Worm (Caenorhabditis elegans) whole organism, early embryonic: ENCODE results near the gene K02E2.6.

Experiments used
- B0310.2 ChIP-seq: sonication (generic microtip); optimal IDR thresholded peaks from 2 replicates; lab custom pipeline; 2016; ENCODE audit warnings: mild to moderate bottlenecking, missing genetic modification characterization, missing compliant biosample characterization
- F13C5.2 ChIP-seq: sonication (generic microtip); optimal IDR thresholded peaks from 2 replicates; lab custom pipeline; 2017; ENCODE audit warnings: mild to moderate bottlenecking, missing genetic modification characterization, inconsistent platforms, missing compliant biosample characterization
- aly-1 ChIP-seq: sonication (generic microtip); optimal IDR thresholded peaks from 2 replicates; lab custom pipeline; 2016; ENCODE audit warnings: missing genetic modification characterization, missing compliant biosample characterization
- ama-1 ChIP-seq: fragments of 150-350 bp; optimal IDR thresholded peaks from 2 replicates; lab custom pipeline; 2014
- ceh-13 ChIP-seq: fragments of 200-800 bp; sonication (Bioruptor generic); optimal IDR thresholded peaks from 2 replicates; lab custom pipeline; 2018; ENCODE audit warnings: mild to moderate bottlenecking, missing genetic modification characterization, missing compliant biosample characterization
- ceh-36 ChIP-seq: sonication (generic microtip); optimal IDR thresholded peaks from 2 replicates; lab custom pipeline; 2016; ENCODE audit warnings: missing genetic modification characterization, inconsistent platforms, missing compliant biosample characterization
- ets-7 ChIP-seq: sonication (generic microtip); optimal IDR thresholded peaks from 2 replicates; lab custom pipeline; 2016; ENCODE audit warnings: missing genotype, missing genetic modification characterization, missing compliant biosample characterization
- flt-1 ChIP-seq: fragments of 200-800 bp; sonication (Bioruptor generic); IDR thresholded peaks from 2 replicates; pipeline ENCODE4 v1.3.6; 2022; ENCODE audit warnings: missing genetic modification characterization, missing compliant biosample characterization
- hmbx-1 ChIP-seq: sonication (generic microtip); optimal IDR thresholded peaks from 2 replicates; lab custom pipeline; 2016; ENCODE audit warnings: mild to moderate bottlenecking, missing genetic modification characterization, missing compliant biosample characterization
- hmg-4 ChIP-seq: fragments of 200-800 bp; sonication (Bioruptor generic); optimal IDR thresholded peaks from 2 replicates; lab custom pipeline; 2018; ENCODE audit warnings: mild to moderate bottlenecking, missing genetic modification characterization, missing compliant biosample characterization
- hnd-1 ChIP-seq: sonication (generic microtip); optimal IDR thresholded peaks from 2 replicates; lab custom pipeline; 2016; ENCODE audit warnings: missing genetic modification characterization, missing compliant biosample characterization
- pes-1 ChIP-seq: fragments of 200-800 bp; sonication (Bioruptor generic); IDR thresholded peaks from 2 replicates; pipeline ENCODE4 v1.3.6; 2022; ENCODE audit warnings: missing genetic modification reagents, missing genetic modification characterization, missing compliant biosample characterization
- scrt-1 ChIP-seq: fragments of 200-800 bp; sonication (Bioruptor generic); IDR thresholded peaks from 2 replicates; pipeline ENCODE4 v1.3.6; 2022; ENCODE audit warnings: missing genetic modification characterization, missing compliant biosample characterization
- sea-1 ChIP-seq: fragments of 200-800 bp; sonication (Bioruptor generic); conservative IDR thresholded peaks from 2 replicates; pipeline ENCODE4 v1.3.6; 2022; ENCODE audit warnings: missing genetic modification characterization, missing compliant biosample characterization
- tbx-11 ChIP-seq: fragments of 200-800 bp; sonication (Bioruptor generic); IDR thresholded peaks from 2 replicates; pipeline ENCODE4 v1.3.6; 2022; ENCODE audit warnings: missing genetic modification characterization, missing compliant biosample characterization
- tbx-37 ChIP-seq: fragments of 200-800 bp; sonication (Bioruptor generic); conservative IDR thresholded peaks from 2 replicates; pipeline ENCODE4 v1.3.6; 2022; ENCODE audit warnings: missing genetic modification reagents, missing genetic modification characterization, missing compliant biosample characterization
- tra-4 ChIP-seq: sonication (generic microtip); optimal IDR thresholded peaks from 2 replicates; lab custom pipeline; 2017; ENCODE audit warnings: missing genetic modification characterization, missing compliant biosample characterization

The K02E2.6 gene

ce11 chrV:20411659-20412058 lies 31.3 kb downstream of the K02E2.6 start, which contains the start of gene F53H2.3:
F53H2.3 (minus strand) TSS chrV:20411759.
- TF ChIP-seq flt-1 (no peak), aly-1 (tag; lab: Kevin White, UChicago) (no peak), pes-1 (GFP tag; lab: Robert Waterston, UW) (no peak), ets-7 (tag; lab: Kevin White, UChicago) (no peak), tra-4 (tag; lab: Kevin White, UChicago) (no peak)

- TF ChIP-seq hmbx-1 (tag; lab: Kevin White, UChicago), result no peak
- TF ChIP-seq tbx-11 (GFP tag; lab: Robert Waterston, UW), result no peak
- no peak for TF ChIP-seq ceh-36 (tag; lab: Kevin White, UChicago)
- TF ChIP-seq flt-1, result no peak
- TF ChIP-seq tra-4 (tag; lab: Kevin White, UChicago), result no peak
- no peak for TF ChIP-seq ceh-13 (GFP tag; lab: Kevin White, UChicago)
- TF ChIP-seq F13C5.2 (tag; lab: Kevin White, UChicago), result no peak
- no peak for TF ChIP-seq ama-1
- no peak for TF ChIP-seq aly-1 (tag; lab: Kevin White, UChicago)
- TF ChIP-seq ets-7 (tag; lab: Kevin White, UChicago), result no peak
Measured at ce11 chrV:20412225-20412624, 31.9 kb downstream of the K02E2.6 start.

ce11 chrV:20413426-20413825 lies 33.1 kb downstream of the K02E2.6 start:
- TF ChIP-seq hmbx-1 (tag; lab: Kevin White, UChicago), result no peak
- no peak for TF ChIP-seq hmg-4 (GFP tag; lab: Kevin White, UChicago)
- no peak for TF ChIP-seq F13C5.2 (tag; lab: Kevin White, UChicago)
- no peak for TF ChIP-seq ceh-36 (tag; lab: Kevin White, UChicago)
- TF ChIP-seq tbx-11 (GFP tag; lab: Robert Waterston, UW), result no peak
- no peak for TF ChIP-seq scrt-1 (GFP tag; lab: Robert Waterston, UW)
- no peak for TF ChIP-seq B0310.2 (tag; lab: Kevin White, UChicago)
- no peak for TF ChIP-seq flt-1
- no peak for TF ChIP-seq aly-1 (tag; lab: Kevin White, UChicago)
- TF ChIP-seq ceh-13 (GFP tag; lab: Kevin White, UChicago), result no peak
- no peak for TF ChIP-seq hnd-1
- TF ChIP-seq tra-4 (tag; lab: Kevin White, UChicago), result no peak

ce11 chrV:20413936-20414335 lies 33.6 kb downstream of the K02E2.6 start:
- TF ChIP-seq sea-1 (no peak), tra-4 (tag; lab: Kevin White, UChicago) (no peak), pes-1 (GFP tag; lab: Robert Waterston, UW) (no peak), tbx-37 (no peak)

- TF ChIP-seq ceh-13 (GFP tag; lab: Kevin White, UChicago), result no peak
- no peak for TF ChIP-seq aly-1 (tag; lab: Kevin White, UChicago)
- no peak for TF ChIP-seq B0310.2 (tag; lab: Kevin White, UChicago)
- TF ChIP-seq pes-1 (GFP tag; lab: Robert Waterston, UW), result no peak
- no peak for TF ChIP-seq tbx-37
- TF ChIP-seq hmbx-1 (tag; lab: Kevin White, UChicago), result no peak
- TF ChIP-seq hnd-1, result no peak
- TF ChIP-seq hmg-4 (GFP tag; lab: Kevin White, UChicago), result no peak
- no peak for TF ChIP-seq ama-1
Measured at ce11 chrV:20415415-20415814, 35.1 kb downstream of the K02E2.6 start.

ce11 chrV:20416335-20416734 lies 36.0 kb downstream of the K02E2.6 start:
- TF ChIP-seq sea-1 (no peak), ceh-36 (tag; lab: Kevin White, UChicago) (no peak), hnd-1 (no peak), pes-1 (GFP tag; lab: Robert Waterston, UW) (no peak), aly-1 (tag; lab: Kevin White, UChicago) (no peak)

- TF ChIP-seq tra-4 (tag; lab: Kevin White, UChicago), result no peak
- no peak for TF ChIP-seq hmbx-1 (tag; lab: Kevin White, UChicago)
- TF ChIP-seq F13C5.2 (tag; lab: Kevin White, UChicago), result no peak
Measured at ce11 chrV:20416790-20417189, 36.4 kb downstream of the K02E2.6 start.

ce11 chrV:20417809-20418208 lies 37.4 kb downstream of the K02E2.6 start:
- TF ChIP-seq tbx-11 (GFP tag; lab: Robert Waterston, UW), result no peak
- no peak for TF ChIP-seq tbx-37
- TF ChIP-seq F13C5.2 (tag; lab: Kevin White, UChicago), result no peak
- no peak for TF ChIP-seq B0310.2 (tag; lab: Kevin White, UChicago)
- no peak for TF ChIP-seq scrt-1 (GFP tag; lab: Robert Waterston, UW)
- TF ChIP-seq tra-4 (tag; lab: Kevin White, UChicago), result no peak
- TF ChIP-seq pes-1 (GFP tag; lab: Robert Waterston, UW), result no peak
- TF ChIP-seq aly-1 (tag; lab: Kevin White, UChicago), result no peak
- no peak for TF ChIP-seq hmbx-1 (tag; lab: Kevin White, UChicago)
- TF ChIP-seq ets-7 (tag; lab: Kevin White, UChicago), result no peak
- TF ChIP-seq ceh-13 (GFP tag; lab: Kevin White, UChicago), result no peak
- TF ChIP-seq ceh-36 (tag; lab: Kevin White, UChicago), result no peak
- no peak for TF ChIP-seq sea-1
- TF ChIP-seq hmg-4 (GFP tag; lab: Kevin White, UChicago), result no peak
- TF ChIP-seq hnd-1, result no peak
- TF ChIP-seq flt-1, result no peak
- no peak for TF ChIP-seq ama-1

ce11 chrV:20418768-20419167 lies 38.4 kb downstream of the K02E2.6 start:
- no peak for TF ChIP-seq F13C5.2 (tag; lab: Kevin White, UChicago)
- TF ChIP-seq ets-7 (tag; lab: Kevin White, UChicago), result no peak
- TF ChIP-seq ama-1, result no peak
- no peak for TF ChIP-seq tbx-11 (GFP tag; lab: Robert Waterston, UW)
- TF ChIP-seq hmbx-1 (tag; lab: Kevin White, UChicago), result no peak
- no peak for TF ChIP-seq sea-1
- TF ChIP-seq hmg-4 (GFP tag; lab: Kevin White, UChicago), result no peak
- TF ChIP-seq B0310.2 (tag; lab: Kevin White, UChicago), result no peak
- TF ChIP-seq ceh-36 (tag; lab: Kevin White, UChicago), result no peak
- TF ChIP-seq tra-4 (tag; lab: Kevin White, UChicago), result no peak
- no peak for TF ChIP-seq pes-1 (GFP tag; lab: Robert Waterston, UW)
- no peak for TF ChIP-seq hnd-1
